Worm (Caenorhabditis elegans): ENCODE measurements around the gene col-176.

- TF ChIP-seq dao-5 (tag; optimal IDR thresholded peaks at IDR 0.05) = no peak
- no peak for TF ChIP-seq W03F9.2 (tag; optimal IDR thresholded peaks at IDR 0.05)
Observed at ce11 chrX:10078637-10079036, 1.2 kb downstream of the col-176 start.
